Worm (Caenorhabditis elegans): ENCODE data around the gene clec-65.

ce11 chrII:12925551-12925950 is 24.4 kb downstream of the clec-65 start, which contains the start of gene F58G1.8:
- TF ChIP-seq unc-120 (tag; optimal IDR thresholded peaks at IDR 0.05; ENCODE audit: poor library complexity, severe bottlenecking) = no peak
- TF ChIP-seq nhr-76 (tag; optimal IDR thresholded peaks at IDR 0.05) = no peak
- no peak for TF ChIP-seq snpc-4 (tag; optimal IDR thresholded peaks at IDR 0.05)
- no peak for TF ChIP-seq elt-3 (tag; optimal IDR thresholded peaks at IDR 0.05)
- no peak for TF ChIP-seq nhr-237 (tag; optimal IDR thresholded peaks at IDR 0.05)
- no peak for TF ChIP-seq ztf-11 (tag; optimal IDR thresholded peaks at IDR 0.05)
- TF ChIP-seq nhr-12 (tag; optimal IDR thresholded peaks at IDR 0.05) = no peak

Data from whole organism, mixed stage, embryonic.